Fruit fly (Drosophila melanogaster) whole organism, embryonic: Measurements from ENCODE around the gene Rnp4F.

ENCODE experiments used
- CG10267 ChIP-seq: fragments of 200-800 bp; sonication (Bioruptor generic); optimal IDR thresholded peaks from 2 replicates; lab custom pipeline; 2018; ENCODE audit warnings: missing biosample characterization, mild to moderate bottlenecking, missing genetic modification characterization, moderate library complexity
- CG10979 ChIP-seq: fragments of 200-800 bp; sonication (Bioruptor generic); optimal IDR thresholded peaks from 2 replicates; lab custom pipeline; 2018; ENCODE audit warnings: missing biosample characterization, mild to moderate bottlenecking, missing genetic modification characterization, moderate library complexity
- CG11695 ChIP-seq: fragments of 200-800 bp; sonication (Bioruptor generic); IDR thresholded peaks from 3 replicates; pipeline ENCODE4 v1.3.6; 2022; ENCODE audit warnings: missing biosample characterization, missing genetic modification characterization
- CG11723 ChIP-seq: fragments of 200-800 bp; sonication (Bioruptor generic); optimal IDR thresholded peaks from 2 replicates; lab custom pipeline; 2017; ENCODE audit warnings: missing biosample characterization, mild to moderate bottlenecking, missing genetic modification characterization
- CG12391 ChIP-seq: fragments of 200-800 bp; sonication (Bioruptor generic); optimal IDR thresholded peaks from 3 replicates; lab custom pipeline; 2018; ENCODE audit warnings: missing biosample characterization, mild to moderate bottlenecking, missing genetic modification characterization, moderate library complexity
- CG12744 ChIP-seq: fragments of 200-800 bp; sonication (Bioruptor generic); optimal IDR thresholded peaks from 2 replicates; lab custom pipeline; 2016; ENCODE audit warnings: missing biosample characterization, missing genetic modification characterization
- CG13624 ChIP-seq: fragments of 200-800 bp; sonication (Bioruptor generic); optimal IDR thresholded peaks from 2 replicates; lab custom pipeline; 2016; ENCODE audit warnings: missing biosample characterization, missing genetic modification characterization
- CG13894 ChIP-seq: fragments of 200-800 bp; sonication (Bioruptor generic); optimal IDR thresholded peaks from 3 replicates; lab custom pipeline; 2018; ENCODE audit warnings: missing biosample characterization, mild to moderate bottlenecking, missing genetic modification characterization, moderate library complexity
- CG15696 ChIP-seq: fragments of 200-800 bp; sonication (Bioruptor generic); optimal IDR thresholded peaks from 2 replicates; lab custom pipeline; 2019; ENCODE audit warnings: missing biosample characterization, mild to moderate bottlenecking, missing genetic modification characterization, moderate library complexity
- CG17385 ChIP-seq: fragments of 200-800 bp; sonication (Bioruptor generic); optimal IDR thresholded peaks from 3 replicates; lab custom pipeline; 2018; ENCODE audit warnings: missing biosample characterization, mild to moderate bottlenecking, missing genetic modification characterization
- CG18599 ChIP-seq: fragments of 200-800 bp; sonication (Bioruptor generic); optimal IDR thresholded peaks from 3 replicates; lab custom pipeline; 2017; ENCODE audit warnings: missing biosample characterization, missing genetic modification characterization, mild to moderate bottlenecking, moderate library complexity, missing genetic modification reagents
- CG18764 ChIP-seq: fragments of 200-800 bp; sonication (Bioruptor generic); optimal IDR thresholded peaks from 3 replicates; lab custom pipeline; 2016; ENCODE audit warnings: missing biosample characterization, missing genetic modification characterization
- CG2120 ChIP-seq: fragments of 200-800 bp; sonication (Bioruptor generic); optimal IDR thresholded peaks from 3 replicates; lab custom pipeline; 2016; ENCODE audit warnings: missing biosample characterization, missing genetic modification characterization
- CG31388 ChIP-seq: fragments of 200-800 bp; sonication (Bioruptor generic); optimal IDR thresholded peaks from 2 replicates; lab custom pipeline; 2016; ENCODE audit warnings: missing biosample characterization, missing genetic modification characterization
- CG34376 ChIP-seq: fragments of 200-800 bp; sonication (Bioruptor generic); optimal IDR thresholded peaks from 2 replicates; lab custom pipeline; 2018; ENCODE audit warnings: missing biosample characterization, mild to moderate bottlenecking, missing genetic modification characterization
- CG3838 ChIP-seq: fragments of 200-800 bp; sonication (Bioruptor generic); optimal IDR thresholded peaks from 3 replicates; lab custom pipeline; 2016; ENCODE audit warnings: missing biosample characterization, missing genetic modification characterization
- CG4820 ChIP-seq: fragments of 200-800 bp; sonication (Bioruptor generic); optimal IDR thresholded peaks from 3 replicates; lab custom pipeline; 2016; ENCODE audit warnings: missing biosample characterization, missing genetic modification characterization
- CG5180 ChIP-seq: fragments of 200-800 bp; sonication (Bioruptor generic); optimal IDR thresholded peaks from 3 replicates; lab custom pipeline; 2017; ENCODE audit warnings: missing biosample characterization, missing genetic modification characterization, mild to moderate bottlenecking, moderate library complexity, missing genetic modification reagents
- CG5953 ChIP-seq: fragments of 200-800 bp; sonication (Bioruptor generic); IDR thresholded peaks from 2 replicates; pipeline ENCODE4 v1.3.6; 2022; ENCODE audit warnings: missing biosample characterization, missing genetic modification characterization
- CG6791 ChIP-seq: fragments of 200-800 bp; sonication (Bioruptor generic); IDR thresholded peaks from 3 replicates; pipeline ENCODE4 v1.3.6; 2022; ENCODE audit warnings: missing biosample characterization, missing genetic modification characterization; ENCODE audit not compliant: partially characterized antibody
- CG7271 ChIP-seq: fragments of 200-800 bp; sonication (Bioruptor generic); optimal IDR thresholded peaks from 2 replicates; lab custom pipeline; 2018; ENCODE audit warnings: missing biosample characterization, mild to moderate bottlenecking, missing genetic modification characterization, moderate library complexity
- CG8281 ChIP-seq: fragments of 200-800 bp; sonication (Bioruptor generic); optimal IDR thresholded peaks from 2 replicates; lab custom pipeline; 2018; ENCODE audit warnings: missing biosample characterization, mild to moderate bottlenecking, missing genetic modification characterization, moderate library complexity
- Camta ChIP-seq: fragments of 200-800 bp; sonication (Bioruptor generic); optimal IDR thresholded peaks from 2 replicates; lab custom pipeline; 2016; ENCODE audit warnings: missing biosample characterization, missing genetic modification characterization
- Dek ChIP-seq: fragments of 200-800 bp; sonication (Bioruptor generic); optimal IDR thresholded peaks from 3 replicates; lab custom pipeline; 2019; ENCODE audit warnings: missing biosample characterization, mild to moderate bottlenecking, missing genetic modification characterization, moderate library complexity
- Ets97D ChIP-seq: fragments of 200-800 bp; sonication (Bioruptor generic); optimal IDR thresholded peaks from 3 replicates; lab custom pipeline; 2016; ENCODE audit warnings: missing biosample characterization, missing genetic modification characterization
- HLHmδ ChIP-seq: fragments of 200-800 bp; sonication (Bioruptor generic); optimal IDR thresholded peaks from 2 replicates; lab custom pipeline; 2018; ENCODE audit warnings: missing biosample characterization, mild to moderate bottlenecking, missing genetic modification characterization, moderate library complexity
- Hmr ChIP-seq: fragments of 200-800 bp; sonication (Bioruptor generic); optimal IDR thresholded peaks from 3 replicates; lab custom pipeline; 2017; ENCODE audit warnings: mild to moderate bottlenecking, missing biosample characterization, missing genetic modification reagents, missing genetic modification characterization
- Hmx ChIP-seq: fragments of 200-800 bp; sonication (Bioruptor generic); optimal IDR thresholded peaks from 2 replicates; lab custom pipeline; 2016; ENCODE audit warnings: missing biosample characterization, missing genetic modification characterization
- Hr51 ChIP-seq, 2 experiments: fragments of 200-800 bp; sonication (Bioruptor generic); optimal IDR thresholded peaks; 2 replicates in 1 of 2; 3 replicates in 1 of 2; lab custom pipeline; 2016 to 2018; ENCODE audit warnings: missing biosample characterization in 2 of 2, missing genetic modification characterization in 2 of 2, mild to moderate bottlenecking in 1 of 2, moderate library complexity in 1 of 2
- NC2β ChIP-seq: fragments of 200-800 bp; sonication (Bioruptor generic); optimal IDR thresholded peaks from 2 replicates; lab custom pipeline; 2016; ENCODE audit warnings: missing biosample characterization, missing genetic modification characterization
- Optix ChIP-seq: fragments of 200-800 bp; sonication (Bioruptor generic); IDR thresholded peaks from 3 replicates; pipeline ENCODE4 v1.3.6; 2022; ENCODE audit warnings: missing biosample characterization, missing genetic modification characterization
- Scr ChIP-seq: fragments of 200-800 bp; sonication (Bioruptor generic); IDR thresholded peaks from 2 replicates; pipeline ENCODE4 v1.3.6; 2022; ENCODE audit warnings: missing biosample characterization, missing genetic modification characterization; ENCODE audit not compliant: partially characterized antibody
- Ssrp ChIP-seq: fragments of 200-800 bp; sonication (Bioruptor generic); optimal IDR thresholded peaks from 2 replicates; lab custom pipeline; 2018; ENCODE audit warnings: missing biosample characterization, mild to moderate bottlenecking, missing genetic modification characterization, moderate library complexity
- Trl ChIP-seq, 3 experiments: fragments of >200 bp in 2 of 3; fragments of 200-800 bp in 1 of 3; sonication (Bioruptor generic) in 1 of 3; optimal IDR thresholded peaks; 2 replicates in 1 of 3; 3 replicates in 2 of 3; lab custom pipeline; 2016 to 2017; ENCODE audit warnings: missing biosample characterization in 1 of 3, missing genetic modification characterization in 1 of 3
- ash1 ChIP-seq: fragments of 200-800 bp; sonication (Bioruptor generic); optimal IDR thresholded peaks from 2 replicates; lab custom pipeline; 2018; ENCODE audit warnings: missing biosample characterization, mild to moderate bottlenecking, missing genetic modification characterization
- ato ChIP-seq: fragments of 200-800 bp; sonication (Bioruptor generic); IDR thresholded peaks from 2 replicates; pipeline ENCODE4 v1.3.6; 2022; ENCODE audit warnings: missing biosample characterization, missing genetic modification characterization; ENCODE audit not compliant: partially characterized antibody
- croc ChIP-seq: fragments of 200-800 bp; sonication (Bioruptor generic); conservative IDR thresholded peaks from 3 replicates; pipeline ENCODE4 v1.3.6; 2022; ENCODE audit warnings: missing biosample characterization, missing genetic modification characterization
- ewg ChIP-seq: fragments of 200-800 bp; sonication (Bioruptor generic); optimal IDR thresholded peaks from 3 replicates; lab custom pipeline; 2017; ENCODE audit warnings: mild to moderate bottlenecking, missing biosample characterization, missing genetic modification reagents, missing genetic modification characterization
- gcm2 ChIP-seq: fragments of 200-800 bp; sonication (Bioruptor generic); optimal IDR thresholded peaks from 2 replicates; lab custom pipeline; 2016; ENCODE audit warnings: missing biosample characterization, missing genetic modification characterization
- gsb ChIP-seq: fragments of 200-800 bp; sonication (Bioruptor generic); IDR thresholded peaks from 2 replicates; pipeline ENCODE4 v1.3.6; 2022; ENCODE audit warnings: missing biosample characterization, missing genetic modification characterization
- jumu ChIP-seq: fragments of 200-800 bp; sonication (Bioruptor generic); optimal IDR thresholded peaks from 3 replicates; lab custom pipeline; 2016; ENCODE audit warnings: missing biosample characterization, missing genetic modification characterization
- lab ChIP-seq: fragments of 200-800 bp; sonication (Bioruptor generic); optimal IDR thresholded peaks from 3 replicates; lab custom pipeline; 2017; ENCODE audit warnings: missing biosample characterization, missing genetic modification characterization, mild to moderate bottlenecking, moderate library complexity, missing genetic modification reagents
- mam ChIP-seq: fragments of 200-800 bp; sonication (Bioruptor generic); optimal IDR thresholded peaks from 3 replicates; lab custom pipeline; 2016; ENCODE audit warnings: missing biosample characterization, missing genetic modification characterization
- pros ChIP-seq: fragments of 200-800 bp; sonication (Bioruptor generic); optimal IDR thresholded peaks from 3 replicates; lab custom pipeline; 2019; ENCODE audit warnings: missing biosample characterization, mild to moderate bottlenecking, missing genetic modification characterization, moderate library complexity
- row ChIP-seq: fragments of 200-800 bp; sonication (Bioruptor generic); IDR thresholded peaks from 3 replicates; pipeline ENCODE4 v1.3.6; 2022; ENCODE audit warnings: missing biosample characterization, missing genetic modification characterization
- sens ChIP-seq: fragments of 200-800 bp; sonication (Bioruptor generic); peaks from one replicate; lab custom pipeline; 2016; ENCODE audit warnings: missing biosample characterization, missing genetic modification characterization
- slbo ChIP-seq: fragments of 200-800 bp; sonication (Bioruptor generic); IDR thresholded peaks from 2 replicates; pipeline ENCODE4 v1.3.6; 2022; ENCODE audit warnings: missing biosample characterization, missing genetic modification characterization
- stwl ChIP-seq: fragments of 200-800 bp; sonication (Bioruptor generic); optimal IDR thresholded peaks from 3 replicates; lab custom pipeline; 2018; ENCODE audit warnings: missing biosample characterization, mild to moderate bottlenecking, missing genetic modification characterization, moderate library complexity
- trh ChIP-seq: fragments of 200-800 bp; sonication (Bioruptor generic); optimal IDR thresholded peaks from 2 replicates; lab custom pipeline; 2016; ENCODE audit warnings: missing biosample characterization, missing genetic modification characterization
- tup ChIP-seq: fragments of 200-800 bp; sonication (Bioruptor generic); optimal IDR thresholded peaks from 2 replicates; lab custom pipeline; 2016; ENCODE audit warnings: missing biosample characterization, mild to moderate bottlenecking, missing genetic modification characterization, moderate library complexity

Rnp4F gene

DNA sequence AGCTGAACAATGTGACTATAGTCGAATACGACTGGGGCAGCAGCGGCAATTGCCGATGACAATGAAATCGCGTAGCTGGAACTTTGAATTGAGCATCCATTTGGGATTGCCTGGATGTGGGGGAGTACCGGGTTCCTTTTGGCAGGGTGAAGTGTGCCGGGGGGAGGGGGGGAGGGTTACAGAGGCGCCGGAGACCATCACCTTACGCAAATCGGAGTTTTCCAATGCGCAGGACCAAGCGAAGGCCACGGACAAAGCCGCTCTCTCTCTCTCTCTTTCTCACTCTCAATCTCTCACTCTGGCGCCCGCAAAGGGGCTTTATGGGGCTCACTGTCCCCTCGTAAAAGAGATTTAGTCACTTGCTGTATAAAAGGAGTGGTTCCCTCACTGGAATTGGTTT, 40.6 kb upstream of the Rnp4F start (continued):
- peak; percentile 9 for TF ChIP-seq lab (GFP tag; lab: Kevin White, UChicago)
- TF ChIP-seq pros (GFP tag; lab: Kevin White, UChicago): no peak
- no peak for TF ChIP-seq croc (GFP tag; lab: Robert Waterston, UW)
- no peak for TF ChIP-seq Camta (GFP tag; lab: Kevin White, UChicago)
- TF ChIP-seq CG5953 (GFP tag; lab: Robert Waterston, UW): no peak
- no peak for TF ChIP-seq CG8281
- peak in 1 of 2 experiments; percentile 20 for TF ChIP-seq Trl (optimal IDR thresholded peaks at IDR 0.05; lab: Kevin White, UChicago)
- TF ChIP-seq Trl (GFP tag; optimal IDR thresholded peaks at IDR 0.05; lab: Kevin White, UChicago): no peak
- peak; percentile 39 for TF ChIP-seq CG18599 (GFP tag; lab: Kevin White, UChicago)
- peak; percentile 60 for TF ChIP-seq ewg (GFP tag; lab: Kevin White, UChicago)
- no peak for TF ChIP-seq ash1 (GFP tag; lab: Kevin White, UChicago)
- no peak for TF ChIP-seq Hmx
- TF ChIP-seq CG4820 (GFP tag; lab: Kevin White, UChicago): no peak
- TF ChIP-seq Hmr: peak; percentile 57
- TF ChIP-seq CG13894 (tag; lab: Kevin White, UChicago): peak; percentile 51
- no peak for TF ChIP-seq slbo (GFP tag; lab: Robert Waterston, UW)
- peak; percentile 32; the same call in 1 of the 3 replicates for TF ChIP-seq row (GFP tag; lab: Robert Waterston, UW)
- TF ChIP-seq Ssrp (tag; lab: Kevin White, UChicago): no peak
- TF ChIP-seq tup (GFP tag; lab: Kevin White, UChicago): no peak
- TF ChIP-seq CG6791 (GFP tag; lab: Robert Waterston, UW): no peak

DNA sequence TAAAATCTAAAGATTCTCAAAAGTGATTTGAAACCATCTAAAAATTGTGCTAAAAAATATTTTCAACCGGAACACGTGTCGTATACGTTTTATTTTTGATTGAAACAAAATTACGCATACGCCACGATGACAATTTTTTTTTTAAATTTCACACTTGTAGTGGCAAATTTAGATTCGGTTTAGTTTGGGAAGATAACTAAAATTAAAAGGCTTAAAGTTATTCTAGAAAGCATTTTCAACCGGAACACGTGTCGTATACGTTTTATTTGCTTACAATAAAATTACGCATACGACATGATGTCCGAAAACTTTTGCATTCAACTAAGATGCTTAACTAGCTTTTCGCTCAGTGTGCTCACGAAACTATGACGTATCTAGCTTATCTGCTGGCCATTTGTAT, 36.3 kb upstream of the Rnp4F start:
- TF ChIP-seq Hr51 (GFP tag; optimal IDR thresholded peaks at IDR 0.05; lab: Kevin White, UChicago): peak in 1 of 2 experiments; percentile 24
- TF ChIP-seq CG10979 (tag; lab: Kevin White, UChicago): peak; percentile 69
- TF ChIP-seq gsb (GFP tag; lab: Robert Waterston, UW): no peak
- peak; percentile 10 for TF ChIP-seq CG12744
- no peak for TF ChIP-seq CG31388 (GFP tag; lab: Kevin White, UChicago)
- TF ChIP-seq CG7271 (tag; lab: Kevin White, UChicago): no peak
- TF ChIP-seq NC2β (GFP tag; lab: Kevin White, UChicago): no peak
- no peak for TF ChIP-seq Dek (tag; lab: Kevin White, UChicago)
- TF ChIP-seq CG17385: no peak
- TF ChIP-seq mam (GFP tag; lab: Kevin White, UChicago): no peak
- TF ChIP-seq CG34376 (GFP tag; lab: Kevin White, UChicago): no peak
- no peak for TF ChIP-seq ato
- no peak for TF ChIP-seq HLHmδ (GFP tag; lab: Kevin White, UChicago)
- no peak for TF ChIP-seq stwl (tag; lab: Kevin White, UChicago)
- TF ChIP-seq CG11723 (GFP tag; lab: Kevin White, UChicago): no peak
- no peak for TF ChIP-seq CG3838 (GFP tag; lab: Kevin White, UChicago)
- no peak for TF ChIP-seq CG11695 (GFP tag; lab: Robert Waterston, UW)
- no peak for TF ChIP-seq gcm2 (GFP tag; lab: Kevin White, UChicago)
- no peak for TF ChIP-seq CG12391 (tag; lab: Kevin White, UChicago)
- TF ChIP-seq sens: peak; percentile 41
- TF ChIP-seq trh: no peak
- TF ChIP-seq CG15696 (tag; lab: Kevin White, UChicago): peak; percentile 3
- TF ChIP-seq jumu (GFP tag; lab: Kevin White, UChicago): no peak
- peak; percentile 2 for TF ChIP-seq CG2120 (GFP tag; lab: Kevin White, UChicago)
- TF ChIP-seq CG5180 (GFP tag; lab: Kevin White, UChicago): no peak
- no peak for TF ChIP-seq CG18764 (GFP tag; lab: Kevin White, UChicago)
- TF ChIP-seq CG10267 (tag; lab: Kevin White, UChicago): peak; percentile 2
- TF ChIP-seq Optix (GFP tag; lab: Robert Waterston, UW): no peak
- no peak for TF ChIP-seq Ets97D
- TF ChIP-seq Scr (GFP tag; lab: Robert Waterston, UW): no peak
- TF ChIP-seq CG13624: no peak
